Worm (Caenorhabditis elegans) whole organism, early embryonic: ENCODE data around the gene Y49F6B.6.

Source experiments
- F13C5.2 ChIP-seq: sonication (generic microtip); optimal IDR thresholded peaks from 2 replicates; lab custom pipeline; 2017; ENCODE audit warnings: mild to moderate bottlenecking, missing genetic modification characterization, inconsistent platforms, missing compliant biosample characterization
- aly-1 ChIP-seq: sonication (generic microtip); optimal IDR thresholded peaks from 2 replicates; lab custom pipeline; 2016; ENCODE audit warnings: missing genetic modification characterization, missing compliant biosample characterization
- ama-1 ChIP-seq: fragments of 150-350 bp; optimal IDR thresholded peaks from 2 replicates; lab custom pipeline; 2014
- ceh-13 ChIP-seq: fragments of 200-800 bp; sonication (Bioruptor generic); optimal IDR thresholded peaks from 2 replicates; lab custom pipeline; 2018; ENCODE audit warnings: mild to moderate bottlenecking, missing genetic modification characterization, missing compliant biosample characterization
- ceh-36 ChIP-seq: sonication (generic microtip); optimal IDR thresholded peaks from 2 replicates; lab custom pipeline; 2016; ENCODE audit warnings: missing genetic modification characterization, inconsistent platforms, missing compliant biosample characterization
- ets-7 ChIP-seq: sonication (generic microtip); optimal IDR thresholded peaks from 2 replicates; lab custom pipeline; 2016; ENCODE audit warnings: missing genotype, missing genetic modification characterization, missing compliant biosample characterization
- flt-1 ChIP-seq: fragments of 200-800 bp; sonication (Bioruptor generic); IDR thresholded peaks from 2 replicates; pipeline ENCODE4 v1.3.6; 2022; ENCODE audit warnings: missing genetic modification characterization, missing compliant biosample characterization
- hmbx-1 ChIP-seq: sonication (generic microtip); optimal IDR thresholded peaks from 2 replicates; lab custom pipeline; 2016; ENCODE audit warnings: mild to moderate bottlenecking, missing genetic modification characterization, missing compliant biosample characterization
- hmg-4 ChIP-seq: fragments of 200-800 bp; sonication (Bioruptor generic); optimal IDR thresholded peaks from 2 replicates; lab custom pipeline; 2018; ENCODE audit warnings: mild to moderate bottlenecking, missing genetic modification characterization, missing compliant biosample characterization
- hnd-1 ChIP-seq: sonication (generic microtip); optimal IDR thresholded peaks from 2 replicates; lab custom pipeline; 2016; ENCODE audit warnings: missing genetic modification characterization, missing compliant biosample characterization
- pes-1 ChIP-seq: fragments of 200-800 bp; sonication (Bioruptor generic); IDR thresholded peaks from 2 replicates; pipeline ENCODE4 v1.3.6; 2022; ENCODE audit warnings: missing genetic modification reagents, missing genetic modification characterization, missing compliant biosample characterization
- sea-1 ChIP-seq: fragments of 200-800 bp; sonication (Bioruptor generic); conservative IDR thresholded peaks from 2 replicates; pipeline ENCODE4 v1.3.6; 2022; ENCODE audit warnings: missing genetic modification characterization, missing compliant biosample characterization
- tbx-11 ChIP-seq: fragments of 200-800 bp; sonication (Bioruptor generic); IDR thresholded peaks from 2 replicates; pipeline ENCODE4 v1.3.6; 2022; ENCODE audit warnings: missing genetic modification characterization, missing compliant biosample characterization

ce11 chrII:3443154-3443553, 29.8 kb upstream of the Y49F6B.6 start, which contains the start of gene C16C8.22:
- TF ChIP-seq hmbx-1 (tag; lab: Kevin White, UChicago) (no peak), hnd-1 (tag; lab: Kevin White, UChicago) (no peak), ama-1 (lab: Kevin White, UChicago) (no peak), pes-1 (GFP tag; lab: Robert Waterston, UW) (no peak), flt-1 (GFP tag; lab: Robert Waterston, UW) (no peak), hmg-4 (no peak), ets-7 (tag; lab: Kevin White, UChicago) (no peak), ceh-36 (tag; lab: Kevin White, UChicago) (no peak), ceh-13 (GFP tag; lab: Kevin White, UChicago) (no peak), sea-1 (GFP tag; lab: Robert Waterston, UW) (no peak), aly-1 (tag; lab: Kevin White, UChicago) (no peak), tbx-11 (no peak), F13C5.2 (tag; lab: Kevin White, UChicago) (no peak)
